Worm (Caenorhabditis elegans) whole organism, L3 larva: ENCODE measurements around the gene fipr-4.

Experiments
- nhr-23 ChIP-seq: fragments of 150-350 bp; optimal IDR thresholded peaks from 2 replicates; lab custom pipeline; 2014; ENCODE audit warnings: missing biosample characterization, missing genetic modification reagents, missing genetic modification characterization
- nhr-76 ChIP-seq: fragments of 150-350 bp; sonication (generic microtip); optimal IDR thresholded peaks from 5 replicates; lab custom pipeline; 2014; ENCODE audit warnings: missing biosample characterization, missing genetic modification characterization
- unc-39 ChIP-seq: sonication (generic microtip); optimal IDR thresholded peaks from 4 replicates; lab custom pipeline; 2017; ENCODE audit warnings: missing biosample characterization, missing genetic modification characterization
- ztf-4 ChIP-seq: fragments of 150-350 bp; optimal IDR thresholded peaks from 2 replicates; lab custom pipeline; 2014; ENCODE audit warnings: missing biosample characterization, missing genetic modification characterization

Gene fipr-4

DNA sequence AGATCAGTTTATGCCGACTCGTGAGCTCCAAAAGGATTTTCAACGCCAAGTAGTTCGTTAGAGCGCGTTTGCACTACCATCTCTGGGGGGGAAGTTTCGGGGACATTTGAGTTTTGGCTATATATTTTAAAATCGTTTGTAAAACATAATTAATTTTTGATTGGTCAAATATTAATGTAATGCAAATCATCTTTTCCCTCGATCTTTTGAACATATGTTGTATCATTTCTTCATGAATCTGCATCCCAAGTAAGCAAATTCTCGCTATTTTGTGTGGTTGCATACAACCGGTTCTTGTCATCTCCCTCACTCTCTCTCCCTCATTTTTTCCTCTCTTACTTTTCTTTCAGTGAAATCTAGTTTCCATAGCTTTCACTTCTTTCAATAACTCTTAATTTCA, 50.1 kb downstream of the fipr-4 start (continued):
- TF ChIP-seq nhr-76 (tag; lab: Kevin White, UChicago) (no peak), nhr-23 (tag; lab: Kevin White, UChicago) (peak; percentile 42), unc-39 (tag; lab: Kevin White, UChicago) (no peak), ztf-4 (tag; lab: Kevin White, UChicago) (no peak)
